Fruit fly (Drosophila melanogaster): Measurements from ENCODE around the gene ovo.
A peak's percentile ranks its signal among the peaks of the same experiment; 100 is the strongest.

The ovo gene

DNA sequence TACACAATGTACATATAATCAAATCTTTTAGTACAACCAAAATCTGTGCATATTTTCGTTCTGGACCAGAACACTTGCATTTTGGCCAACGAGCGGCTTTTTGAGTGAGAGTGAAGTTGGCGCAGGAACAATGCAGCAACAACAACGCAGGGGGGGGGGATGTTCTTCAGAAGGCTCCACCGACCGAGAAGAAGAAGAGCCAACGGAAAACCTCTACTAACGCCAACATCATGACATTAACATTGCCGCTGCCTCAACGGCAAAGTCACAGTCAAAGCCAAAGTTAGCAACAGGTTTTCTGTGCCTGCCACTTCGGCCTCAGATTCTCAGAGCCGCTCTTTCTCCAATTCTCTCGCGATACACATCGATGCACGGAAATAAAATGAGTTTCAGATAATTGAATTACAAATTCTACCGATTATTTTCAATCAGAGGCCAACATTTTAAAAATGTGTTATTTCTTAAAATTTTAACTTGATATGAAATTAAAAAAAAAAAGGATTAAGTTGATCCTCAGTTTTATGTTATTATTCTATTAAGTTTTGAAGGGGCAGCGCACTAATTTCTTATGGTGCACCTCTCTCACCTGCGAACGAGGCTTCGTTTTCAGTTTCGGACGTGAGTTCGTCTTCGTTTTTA is 1.7 kb upstream of the ovo start (continued):
- no peak for TF ChIP-seq eyg (GFP tag; optimal IDR thresholded peaks at IDR 0.05)
- peak; percentile 91 for TF ChIP-seq CG10979 (tag; optimal IDR thresholded peaks at IDR 0.05)
- TF ChIP-seq NFAT (GFP tag; IDR thresholded peaks at IDR 0.05) = 0 out of 2 replicates have a peak, but pooled peaks have one; percentile 40
- peak; percentile 42 for TF ChIP-seq Antp (GFP tag; optimal IDR thresholded peaks at IDR 0.05)
- TF ChIP-seq CG3163 (GFP tag; optimal IDR thresholded peaks at IDR 0.05) = peak; percentile 13
- TF ChIP-seq HHEX (GFP tag; optimal IDR thresholded peaks at IDR 0.05) = peak; percentile 60
- no peak for TF ChIP-seq ab (GFP tag; optimal IDR thresholded peaks at IDR 0.05)
- TF ChIP-seq CTCF (GFP tag; optimal IDR thresholded peaks at IDR 0.05) = no peak
- no peak for TF ChIP-seq CG11456 (GFP tag; IDR thresholded peaks at IDR 0.05)
- no peak for TF ChIP-seq wek (GFP tag; optimal IDR thresholded peaks at IDR 0.05)
- peak; percentile 56 for TF ChIP-seq bab2 (GFP tag; optimal IDR thresholded peaks at IDR 0.05)
- TF ChIP-seq CG11696 (GFP tag; IDR thresholded peaks at IDR 0.05) = peak; percentile 36; the same call in 1 of the 2 replicates
- peak; percentile 70 for TF ChIP-seq oc (tag; optimal IDR thresholded peaks at IDR 0.05)
- TF ChIP-seq CG6854 (GFP tag; optimal IDR thresholded peaks at IDR 0.05) = peak; percentile 34
- TF ChIP-seq p53 (GFP tag; optimal IDR thresholded peaks at IDR 0.05) = no peak
- peak; percentile 39 for TF ChIP-seq CG8089 (GFP tag; optimal IDR thresholded peaks at IDR 0.05)
- peak; percentile 87 for TF ChIP-seq unpg (GFP tag; optimal IDR thresholded peaks at IDR 0.05)
- TF ChIP-seq CG7556 (GFP tag; optimal IDR thresholded peaks at IDR 0.05) = peak; percentile 88
- TF ChIP-seq nom (GFP tag; optimal IDR thresholded peaks at IDR 0.05) = peak; percentile 81
- TF ChIP-seq sna (GFP tag; IDR thresholded peaks at IDR 0.05; ENCODE audit: partially characterized antibody) = no peak
- peak; percentile 54 for TF ChIP-seq salm (tag; optimal IDR thresholded peaks at IDR 0.05)
- 0 out of 2 replicates have a peak, but pooled peaks have one; percentile 14 for TF ChIP-seq CG10321 (GFP tag; IDR thresholded peaks at IDR 0.05)
- TF ChIP-seq CG1602 (GFP tag; optimal IDR thresholded peaks at IDR 0.05) = peak; percentile 72
- TF ChIP-seq pan (optimal IDR thresholded peaks at IDR 0.05) = no peak
- peak in 1 of 2 experiments; percentile 83 for TF ChIP-seq pan (GFP tag; optimal IDR thresholded peaks at IDR 0.05 in 1 of 2, IDR thresholded peaks at IDR 0.05 in 1 of 2)
- peak; percentile 48 for TF ChIP-seq ac (GFP tag; optimal IDR thresholded peaks at IDR 0.05)
- peak; percentile 86 for TF ChIP-seq CG7839 (tag; optimal IDR thresholded peaks at IDR 0.05)
- peak; percentile 71 for TF ChIP-seq Awh (GFP tag; IDR thresholded peaks at IDR 0.05)
- peak; percentile 33 for TF ChIP-seq CG7987 (GFP tag; optimal IDR thresholded peaks at IDR 0.05)
- peak; percentile 81 for TF ChIP-seq CG4404 (GFP tag; IDR thresholded peaks at IDR 0.05)
- TF ChIP-seq ERR (GFP tag; optimal IDR thresholded peaks at IDR 0.05) = peak; percentile 10
- peak; percentile 74 for TF ChIP-seq Hmr (GFP tag; optimal IDR thresholded peaks at IDR 0.05)
- TF ChIP-seq CG12299 (tag; optimal IDR thresholded peaks at IDR 0.05) = peak; percentile 62
- no peak for TF ChIP-seq yki (optimal IDR thresholded peaks at IDR 0.05)
- peak; percentile 69 for TF ChIP-seq CG15011 (GFP tag; optimal IDR thresholded peaks at IDR 0.05)
- TF ChIP-seq CG32767 (GFP tag; IDR thresholded peaks at IDR 0.05) = peak; percentile 79
- peak; percentile 48 for TF ChIP-seq CG18764 (GFP tag; optimal IDR thresholded peaks at IDR 0.05)
- no peak for TF ChIP-seq h (optimal IDR thresholded peaks at IDR 0.05)
- TF ChIP-seq CG2202 (tag; optimal IDR thresholded peaks at IDR 0.05) = peak; percentile 67
- peak; percentile 75 for TF ChIP-seq slbo (GFP tag; IDR thresholded peaks at IDR 0.05)
- no peak for TF ChIP-seq CG10565 (GFP tag; optimal IDR thresholded peaks at IDR 0.05)
- TF ChIP-seq CG13296 (GFP tag; optimal IDR thresholded peaks at IDR 0.05) = peak; percentile 72
- TF ChIP-seq Side (GFP tag; optimal IDR thresholded peaks at IDR 0.05) = peak; percentile 70
- TF ChIP-seq CG12219 (GFP tag; optimal IDR thresholded peaks at IDR 0.05) = peak; percentile 60
- TF ChIP-seq Dll (GFP tag; IDR thresholded peaks at IDR 0.05; ENCODE audit: partially characterized antibody) = no peak
- TF ChIP-seq sd (tag; optimal IDR thresholded peaks at IDR 0.05) = no peak
- TF ChIP-seq inv (GFP tag; IDR thresholded peaks at IDR 0.05; ENCODE audit: partially characterized antibody) = no peak
- TF ChIP-seq chif (GFP tag; optimal IDR thresholded peaks at IDR 0.05) = peak; percentile 40 to 83
- TF ChIP-seq CG12769 (tag; optimal IDR thresholded peaks at IDR 0.05) = no peak
- TF ChIP-seq Oaz (GFP tag; IDR thresholded peaks at IDR 0.05) = 0 out of 2 replicates have a peak, but pooled peaks have one; percentile 43
- TF ChIP-seq nau (GFP tag; optimal IDR thresholded peaks at IDR 0.05) = peak; percentile 58

All from whole organism, embryonic.